Worm (Caenorhabditis elegans) whole organism, L1 larva: ENCODE measurements around the gene fbxa-143.

ENCODE experiments used
- Y116A8C.19 ChIP-seq: sonication (generic microtip); optimal IDR thresholded peaks from 2 replicates; lab custom pipeline; 2016; ENCODE audit warnings: missing compliant biosample characterization, missing genetic modification characterization, borderline replicate concordance
- fos-1 ChIP-seq: fragments of 150-350 bp; optimal IDR thresholded peaks from 2 replicates; lab custom pipeline; 2014; ENCODE audit warnings: missing biosample characterization, missing genetic modification characterization
- lin-13 ChIP-seq: fragments of 150-350 bp; optimal IDR thresholded peaks from 2 replicates; lab custom pipeline; 2014; ENCODE audit warnings: missing biosample characterization, missing genetic modification reagents, missing genetic modification characterization
- mdl-1 ChIP-seq, 2 experiments: fragments of 150-350 bp; optimal IDR thresholded peaks; 2 replicates each; lab custom pipeline; 2014 to 2017; ENCODE audit warnings: missing biosample characterization in 2 of 2, missing genetic modification characterization in 2 of 2, inconsistent platforms in 1 of 2
- pqm-1 ChIP-seq: sonication (generic microtip); optimal IDR thresholded peaks from 3 replicates; lab custom pipeline; 2017; ENCODE audit warnings: missing biosample characterization, missing genetic modification characterization
- skn-1 ChIP-seq: fragments of 150-350 bp; optimal IDR thresholded peaks from 2 replicates; lab custom pipeline; 2014; ENCODE audit warnings: missing biosample characterization, missing genetic modification characterization
- unc-130 ChIP-seq: fragments of 150-350 bp; optimal IDR thresholded peaks from 2 replicates; lab custom pipeline; 2017; ENCODE audit warnings: missing biosample characterization, missing genetic modification characterization, inconsistent platforms

DNA sequence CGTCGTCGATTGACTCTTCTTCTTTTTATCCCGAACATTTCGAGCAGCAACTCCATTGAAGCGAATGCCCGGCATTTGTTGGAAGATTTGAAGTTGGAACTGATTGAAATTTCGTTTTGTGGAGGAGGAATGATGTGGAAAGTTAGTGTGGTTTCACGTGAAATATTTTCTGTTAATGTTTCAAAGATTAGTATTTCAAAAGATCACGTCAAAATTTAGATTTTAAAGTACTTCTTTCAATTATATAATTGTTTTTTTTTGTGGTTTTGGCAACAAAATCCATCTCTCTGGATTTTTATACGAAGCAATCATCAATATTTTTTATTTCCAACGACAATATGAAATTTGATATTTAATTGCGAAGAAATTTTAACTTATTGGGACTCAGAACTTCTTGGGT, 9.7 kb upstream of the fbxa-143 start, which contains the start of gene F44G3.7:
- TF ChIP-seq mdl-1 (tag; optimal IDR thresholded peaks at IDR 0.05; lab: Kevin White, UChicago) = no peak
- no peak for TF ChIP-seq lin-13 (GFP tag; lab: Kevin White, UChicago)
- no peak for TF ChIP-seq fos-1 (tag; lab: Kevin White, UChicago)
- no peak for TF ChIP-seq skn-1
- no peak for TF ChIP-seq pqm-1 (tag; lab: Kevin White, UChicago)
- TF ChIP-seq Y116A8C.19 (tag; lab: Kevin White, UChicago) = no peak
- no peak for TF ChIP-seq unc-130 (tag; lab: Kevin White, UChicago)
